Fruit fly (Drosophila melanogaster): ENCODE data around the gene ca.

Gene ca

dm6 chr3R:29841293-29841791 is 34.7 kb downstream of the ca start, which contains the start of gene Cad99C (continued):
- TF ChIP-seq CG10669 (GFP tag; optimal IDR thresholded peaks at IDR 0.05) (no peak), CG11294 (GFP tag; IDR thresholded peaks at IDR 0.05) (no peak), CG34406 (GFP tag; optimal IDR thresholded peaks at IDR 0.05) (no peak), Smox (GFP tag; optimal IDR thresholded peaks at IDR 0.05) (no peak), Hr38 (GFP tag; optimal IDR thresholded peaks at IDR 0.05) (no peak), Sox102F (GFP tag; optimal IDR thresholded peaks at IDR 0.05) (peak; percentile 50), pdm3 (GFP tag; optimal IDR thresholded peaks at IDR 0.05) (peak; percentile 14), CG3919 (GFP tag; optimal IDR thresholded peaks at IDR 0.05) (peak; percentile 39), Gug (GFP tag; IDR thresholded peaks at IDR 0.05) (no peak), ss (GFP tag; optimal IDR thresholded peaks at IDR 0.05) (peak; percentile 34 to 54), achi (GFP tag; optimal IDR thresholded peaks at IDR 0.05) (no peak), Blimp-1 (GFP tag; optimal IDR thresholded peaks at IDR 0.05) (no peak), Ets96B (tag; optimal IDR thresholded peaks at IDR 0.05) (peak; percentile 7), svp (GFP tag) (no peak), CG6276 (GFP tag; optimal IDR thresholded peaks at IDR 0.05) (peak; percentile 16)

DNA sequence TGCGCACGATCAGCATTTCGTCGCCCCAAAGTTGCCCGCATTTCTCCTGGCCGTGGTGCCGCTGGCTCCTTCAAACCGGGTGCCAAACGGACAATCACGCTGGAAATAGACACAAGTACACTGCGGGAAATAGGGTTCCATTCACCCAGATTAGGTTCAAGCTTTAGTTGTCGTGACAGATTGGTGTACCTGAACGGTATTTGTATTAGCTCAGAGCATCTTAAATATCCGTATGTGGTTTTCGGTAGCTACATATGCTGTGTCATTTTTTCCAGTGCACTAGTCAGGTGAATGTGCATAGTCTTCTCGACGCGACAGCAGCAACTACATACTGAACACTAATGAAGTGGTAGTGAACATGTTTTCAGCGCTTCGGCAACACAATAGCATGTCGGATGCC is 40.5 kb downstream of the ca start:
- peak; percentile 94 for TF ChIP-seq CG32006 (GFP tag; optimal IDR thresholded peaks at IDR 0.05)
- TF ChIP-seq Eip75B (GFP tag; optimal IDR thresholded peaks at IDR 0.05): no peak
- peak; percentile 64 for TF ChIP-seq Ets96B (tag; optimal IDR thresholded peaks at IDR 0.05)
- TF ChIP-seq CG6792 (GFP tag; optimal IDR thresholded peaks at IDR 0.05): no peak
- peak; percentile 67 for TF ChIP-seq CG3032 (tag; optimal IDR thresholded peaks at IDR 0.05)
- no peak for TF ChIP-seq CG31627 (GFP tag; optimal IDR thresholded peaks at IDR 0.05)
- TF ChIP-seq acj6 (GFP tag; optimal IDR thresholded peaks at IDR 0.05): no peak
- TF ChIP-seq CG10631 (GFP tag; optimal IDR thresholded peaks at IDR 0.05): no peak
- TF ChIP-seq fd85E (GFP tag; optimal IDR thresholded peaks at IDR 0.05): no peak
- TF ChIP-seq vri (GFP tag; optimal IDR thresholded peaks at IDR 0.05): no peak
- TF ChIP-seq Eip93F (GFP tag; optimal IDR thresholded peaks at IDR 0.05): no peak
- TF ChIP-seq dac (GFP tag; optimal IDR thresholded peaks at IDR 0.05): peak; percentile 86
- TF ChIP-seq Gug (GFP tag; IDR thresholded peaks at IDR 0.05): peak; percentile 84
- no peak for TF ChIP-seq Hr39 (GFP tag; optimal IDR thresholded peaks at IDR 0.05)
- no peak for TF ChIP-seq spab (GFP tag; optimal IDR thresholded peaks at IDR 0.05)
- TF ChIP-seq esn (GFP tag; optimal IDR thresholded peaks at IDR 0.05): no peak
- peak; percentile 45 for TF ChIP-seq dsx (GFP tag; optimal IDR thresholded peaks at IDR 0.05; ENCODE audit: poor library complexity, severe bottlenecking)
- peak; percentile 3 for TF ChIP-seq Sox15 (GFP tag; optimal IDR thresholded peaks at IDR 0.05)
- TF ChIP-seq CG15336 (GFP tag; IDR thresholded peaks at IDR 0.05): peak; percentile 92
- TF ChIP-seq pdm3 (GFP tag; optimal IDR thresholded peaks at IDR 0.05): no peak
- no peak for TF ChIP-seq fkh (GFP tag; optimal IDR thresholded peaks at IDR 0.05)
- TF ChIP-seq cyc (GFP tag; optimal IDR thresholded peaks at IDR 0.05): no peak
- peak; percentile 22 for TF ChIP-seq Hr38 (GFP tag; optimal IDR thresholded peaks at IDR 0.05)
- peak; percentile 48 for TF ChIP-seq Lpt (GFP tag; optimal IDR thresholded peaks at IDR 0.05)
- TF ChIP-seq Blimp-1 (GFP tag; optimal IDR thresholded peaks at IDR 0.05): no peak
- no peak for TF ChIP-seq ss (GFP tag; optimal IDR thresholded peaks at IDR 0.05)
- no peak for TF ChIP-seq CG8319 (GFP tag; optimal IDR thresholded peaks at IDR 0.05)
- TF ChIP-seq Met (GFP tag; optimal IDR thresholded peaks at IDR 0.05): no peak
- peak; percentile 38 for TF ChIP-seq CG7368 (GFP tag; optimal IDR thresholded peaks at IDR 0.05)
- peak; percentile 91 for TF ChIP-seq eg (GFP tag; IDR thresholded peaks at IDR 0.05)
- TF ChIP-seq Hr4 (GFP tag; optimal IDR thresholded peaks at IDR 0.05): peak; percentile 93
- TF ChIP-seq CG1621 (tag; optimal IDR thresholded peaks at IDR 0.05): peak; percentile 66
- no peak for TF ChIP-seq CG10669 (GFP tag; optimal IDR thresholded peaks at IDR 0.05)
- no peak for TF ChIP-seq Ets21C (GFP tag; optimal IDR thresholded peaks at IDR 0.05)
- peak; percentile 91 for TF ChIP-seq CG6163 (GFP tag; IDR thresholded peaks at IDR 0.05)
- TF ChIP-seq CG9139 (GFP tag; optimal IDR thresholded peaks at IDR 0.05): no peak
- TF ChIP-seq svp (GFP tag): no peak
- TF ChIP-seq CG11902 (GFP tag; optimal IDR thresholded peaks at IDR 0.05): no peak
- TF ChIP-seq CG6854 (GFP tag; optimal IDR thresholded peaks at IDR 0.05): no peak
- TF ChIP-seq CG8632 (GFP tag; optimal IDR thresholded peaks at IDR 0.05): peak; percentile 10
- no peak for TF ChIP-seq topi (GFP tag; optimal IDR thresholded peaks at IDR 0.05)
- TF ChIP-seq CG34406 (GFP tag; optimal IDR thresholded peaks at IDR 0.05): no peak
- no peak for TF ChIP-seq OdsH (GFP tag; optimal IDR thresholded peaks at IDR 0.05)
- no peak for TF ChIP-seq net (GFP tag; optimal IDR thresholded peaks at IDR 0.05)
